Fruit fly (Drosophila melanogaster) whole organism, adult: ENCODE measurements around the gene CG34025.

Experiments used
- CG12768 ChIP-seq: fragments of 200-800 bp; sonication (Bioruptor generic); optimal IDR thresholded peaks from 2 replicates; lab custom pipeline; 2017; ENCODE audit warnings: missing biosample characterization, missing genetic modification characterization, mild to moderate bottlenecking, moderate library complexity, missing genetic modification reagents
- CG14711 ChIP-seq: fragments of 200-800 bp; sonication (Bioruptor generic); optimal IDR thresholded peaks from 2 replicates; lab custom pipeline; 2018; ENCODE audit warnings: missing biosample characterization, mild to moderate bottlenecking, missing genetic modification characterization, moderate library complexity
- CG1620 ChIP-seq: fragments of 200-800 bp; sonication (Bioruptor generic); optimal IDR thresholded peaks from 2 replicates; lab custom pipeline; 2016; ENCODE audit warnings: missing biosample characterization, missing genetic modification characterization
- CG7101 ChIP-seq: fragments of 200-800 bp; sonication (Bioruptor generic); optimal IDR thresholded peaks from 2 replicates; lab custom pipeline; 2018; ENCODE audit warnings: missing biosample characterization, mild to moderate bottlenecking, missing genetic modification characterization, moderate library complexity
- Hr96 ChIP-seq: fragments of 200-800 bp; sonication (Bioruptor generic); optimal IDR thresholded peaks from 2 replicates; lab custom pipeline; 2016; ENCODE audit warnings: missing biosample characterization, missing genetic modification characterization
- bab1 ChIP-seq: fragments of 200-800 bp; sonication (Bioruptor generic); optimal IDR thresholded peaks from 3 replicates; lab custom pipeline; 2019; ENCODE audit warnings: missing biosample characterization, mild to moderate bottlenecking, missing genetic modification characterization, moderate library complexity
- kay ChIP-seq: fragments of 200-800 bp; sonication (Bioruptor generic); peaks from one replicate; lab custom pipeline; 2016; ENCODE audit warnings: missing biosample characterization, missing genetic modification characterization, borderline replicate concordance
- ovo ChIP-seq: fragments of 200-800 bp; sonication (Bioruptor generic); optimal IDR thresholded peaks from 2 replicates; lab custom pipeline; 2016; ENCODE audit warnings: missing biosample characterization, missing genetic modification characterization

DNA sequence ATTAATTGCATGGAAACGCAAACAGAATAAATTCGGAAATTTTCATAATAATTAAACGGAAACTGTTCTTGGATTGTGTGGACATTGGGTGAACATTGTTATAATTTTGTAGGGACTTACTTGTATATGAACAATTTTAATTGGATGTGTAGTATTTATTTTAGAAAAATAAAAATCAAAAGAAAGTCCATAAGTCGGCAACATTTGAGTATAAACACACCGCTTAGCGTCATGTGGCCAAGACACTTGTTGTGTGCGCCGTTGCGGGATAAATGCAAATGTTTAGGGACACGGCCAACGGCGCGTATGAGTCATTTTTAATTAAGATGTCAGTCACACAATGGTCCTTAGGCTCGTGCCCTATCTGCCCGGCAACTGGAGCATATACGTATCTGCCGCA, 25.5 kb upstream of the CG34025 start:
- no peak for TF ChIP-seq CG14711
- no peak for TF ChIP-seq CG7101
- no peak for TF ChIP-seq kay (GFP tag; lab: Kevin White, UChicago)
- TF ChIP-seq bab1 (GFP tag; lab: Kevin White, UChicago) = no peak
- TF ChIP-seq Hr96 (GFP tag; lab: Kevin White, UChicago) = no peak
- TF ChIP-seq CG1620 (GFP tag; lab: Kevin White, UChicago) = no peak
- TF ChIP-seq ovo (GFP tag; lab: Kevin White, UChicago) = no peak
- TF ChIP-seq CG12768 (GFP tag; lab: Kevin White, UChicago) = no peak
